Fruit fly (Drosophila melanogaster) whole organism, prepupa: ENCODE results near the gene Tlk.

Experiments used
- CG10631 ChIP-seq: fragments of 200-800 bp; sonication (Bioruptor generic); optimal IDR thresholded peaks from 2 replicates; lab custom pipeline; 2016; ENCODE audit warnings: missing biosample characterization, missing genetic modification characterization
- CG11294 ChIP-seq: fragments of 200-800 bp; sonication (Bioruptor generic); IDR thresholded peaks from 2 replicates; pipeline ENCODE4 v1.3.6; 2022; ENCODE audit warnings: missing biosample characterization, missing genetic modification characterization
- CG11902 ChIP-seq: fragments of 200-800 bp; sonication (Bioruptor generic); optimal IDR thresholded peaks from 3 replicates; lab custom pipeline; 2016; ENCODE audit warnings: missing biosample characterization, missing genetic modification characterization
- CG15336 ChIP-seq: fragments of 200-800 bp; sonication (Bioruptor generic); IDR thresholded peaks from 2 replicates; pipeline ENCODE4 v1.3.6; 2022; ENCODE audit warnings: missing biosample characterization, missing genetic modification characterization
- CG1621 ChIP-seq: fragments of 200-800 bp; sonication (Bioruptor generic); optimal IDR thresholded peaks from 3 replicates; lab custom pipeline; 2018; ENCODE audit warnings: missing biosample characterization, mild to moderate bottlenecking, missing genetic modification characterization
- CG3032 ChIP-seq: fragments of 200-800 bp; optimal IDR thresholded peaks from 2 replicates; lab custom pipeline; 2019; ENCODE audit warnings: missing biosample characterization, mild to moderate bottlenecking, missing genetic modification characterization, moderate library complexity
- CG32006 ChIP-seq: fragments of 200-800 bp; sonication (Bioruptor generic); optimal IDR thresholded peaks from 3 replicates; lab custom pipeline; 2017; ENCODE audit warnings: missing biosample characterization, mild to moderate bottlenecking, missing genetic modification characterization
- CG3919 ChIP-seq: fragments of 200-800 bp; sonication (Bioruptor generic); optimal IDR thresholded peaks from 3 replicates; lab custom pipeline; 2016; ENCODE audit warnings: missing biosample characterization, missing genetic modification characterization
- CG4318 ChIP-seq: fragments of 200-800 bp; sonication (Bioruptor generic); optimal IDR thresholded peaks from 3 replicates; lab custom pipeline; 2017; ENCODE audit warnings: missing biosample characterization, mild to moderate bottlenecking, missing genetic modification characterization
- CG6163 ChIP-seq: fragments of 200-800 bp; sonication (Bioruptor generic); IDR thresholded peaks from 3 replicates; pipeline ENCODE4 v1.3.6; 2022; ENCODE audit warnings: missing biosample characterization, missing genetic modification characterization
- CG6276 ChIP-seq: fragments of 200-800 bp; sonication (Bioruptor generic); optimal IDR thresholded peaks from 2 replicates; lab custom pipeline; 2017; ENCODE audit warnings: missing biosample characterization, mild to moderate bottlenecking, missing genetic modification characterization
- CG6792 ChIP-seq: fragments of 200-800 bp; sonication (Bioruptor generic); optimal IDR thresholded peaks from 3 replicates; lab custom pipeline; 2016; ENCODE audit warnings: missing biosample characterization, missing genetic modification characterization
- CG6808 ChIP-seq: fragments of 200-800 bp; sonication (Bioruptor generic); optimal IDR thresholded peaks from 3 replicates; lab custom pipeline; 2017; ENCODE audit warnings: missing biosample characterization, missing genetic modification characterization, mild to moderate bottlenecking, moderate library complexity, missing genetic modification reagents
- CG7368 ChIP-seq: fragments of 200-800 bp; sonication (Bioruptor generic); optimal IDR thresholded peaks from 3 replicates; lab custom pipeline; 2016; ENCODE audit warnings: missing biosample characterization, missing genetic modification characterization
- CG8319 ChIP-seq: fragments of 200-800 bp; sonication (Bioruptor generic); optimal IDR thresholded peaks from 3 replicates; lab custom pipeline; 2016; ENCODE audit warnings: missing biosample characterization, missing genetic modification characterization
- CG8632 ChIP-seq: fragments of 200-800 bp; sonication (Bioruptor generic); optimal IDR thresholded peaks from 3 replicates; lab custom pipeline; 2016; ENCODE audit warnings: missing biosample characterization, missing genetic modification characterization
- Eip75B ChIP-seq: fragments of 200-800 bp; sonication (Bioruptor generic); optimal IDR thresholded peaks from 3 replicates; lab custom pipeline; 2016; ENCODE audit warnings: missing biosample characterization, missing genetic modification characterization
- Eip78C ChIP-seq: fragments of 200-800 bp; sonication (Bioruptor generic); peaks from one replicate; lab custom pipeline; 2016; ENCODE audit warnings: missing biosample characterization, missing genetic modification characterization
- Ets21C ChIP-seq: fragments of 200-800 bp; sonication (Bioruptor generic); optimal IDR thresholded peaks from 3 replicates; lab custom pipeline; 2016; ENCODE audit warnings: missing biosample characterization, missing genetic modification characterization
- Gug ChIP-seq: fragments of 200-800 bp; sonication (Bioruptor generic); IDR thresholded peaks from 2 replicates; pipeline ENCODE4 v1.3.6; 2022; ENCODE audit warnings: missing biosample characterization, missing genetic modification characterization
- Hr38 ChIP-seq: sonication (Bioruptor generic); optimal IDR thresholded peaks from 2 replicates; lab custom pipeline; 2016; ENCODE audit warnings: missing biosample characterization, missing genetic modification characterization
- Hr39 ChIP-seq: fragments of 200-800 bp; sonication (Bioruptor generic); optimal IDR thresholded peaks from 2 replicates; lab custom pipeline; 2016; ENCODE audit warnings: missing biosample characterization, missing genetic modification characterization
- Hr4 ChIP-seq: fragments of 200-800 bp; sonication (Bioruptor generic); optimal IDR thresholded peaks from 3 replicates; lab custom pipeline; 2016; ENCODE audit warnings: missing biosample characterization, missing genetic modification characterization
- Lpt ChIP-seq: fragments of 200-800 bp; sonication (Bioruptor generic); optimal IDR thresholded peaks from 3 replicates; lab custom pipeline; 2016; ENCODE audit warnings: missing biosample characterization, missing genetic modification characterization
- Met ChIP-seq: fragments of 200-800 bp; sonication (Bioruptor generic); optimal IDR thresholded peaks from 3 replicates; lab custom pipeline; 2016; ENCODE audit warnings: missing biosample characterization, missing genetic modification characterization
- OdsH ChIP-seq: fragments of 200-800 bp; sonication (Bioruptor generic); optimal IDR thresholded peaks from 3 replicates; lab custom pipeline; 2016; ENCODE audit warnings: missing biosample characterization, missing genetic modification characterization
- Smox ChIP-seq: fragments of 200-800 bp; sonication (Bioruptor generic); optimal IDR thresholded peaks from 3 replicates; lab custom pipeline; 2016; ENCODE audit warnings: missing biosample characterization, missing genetic modification characterization
- Sox15 ChIP-seq: fragments of 200-800 bp; sonication (Bioruptor generic); optimal IDR thresholded peaks from 3 replicates; lab custom pipeline; 2016; ENCODE audit warnings: missing biosample characterization, missing genetic modification characterization
- acj6 ChIP-seq: fragments of 200-800 bp; sonication (Bioruptor generic); optimal IDR thresholded peaks from 3 replicates; lab custom pipeline; 2016; ENCODE audit warnings: missing biosample characterization, missing genetic modification characterization
- cyc ChIP-seq: fragments of 200-800 bp; sonication (Bioruptor generic); optimal IDR thresholded peaks from 3 replicates; lab custom pipeline; 2016; ENCODE audit warnings: missing biosample characterization, missing genetic modification characterization
- dsx ChIP-seq: fragments of 200-800 bp; optimal IDR thresholded peaks from 3 replicates; lab custom pipeline; 2019; ENCODE audit warnings: missing biosample characterization, mild to moderate bottlenecking, missing genetic modification characterization, moderate library complexity; ENCODE audit not compliant: poor library complexity, severe bottlenecking
- eg ChIP-seq: fragments of 200-800 bp; sonication (Bioruptor generic); IDR thresholded peaks from 3 replicates; pipeline ENCODE4 v1.3.6; 2022; ENCODE audit warnings: missing biosample characterization, missing genetic modification characterization
- esn ChIP-seq: fragments of 200-800 bp; sonication (Bioruptor generic); optimal IDR thresholded peaks from 2 replicates; lab custom pipeline; 2016; ENCODE audit warnings: missing biosample characterization, mild to moderate bottlenecking, missing genetic modification characterization, moderate library complexity
- fd85E ChIP-seq: fragments of 200-800 bp; sonication (Bioruptor generic); optimal IDR thresholded peaks from 3 replicates; lab custom pipeline; 2016; ENCODE audit warnings: missing biosample characterization, missing genetic modification characterization
- lz ChIP-seq: fragments of 200-800 bp; sonication (Bioruptor generic); optimal IDR thresholded peaks from 3 replicates; lab custom pipeline; 2016; ENCODE audit warnings: missing biosample characterization, missing genetic modification characterization
- pdm3 ChIP-seq: fragments of 200-800 bp; sonication (Bioruptor generic); optimal IDR thresholded peaks from 3 replicates; lab custom pipeline; 2016; ENCODE audit warnings: missing biosample characterization, missing genetic modification characterization
- spab ChIP-seq: fragments of 200-800 bp; sonication (Bioruptor generic); optimal IDR thresholded peaks from 2 replicates; lab custom pipeline; 2017; ENCODE audit warnings: missing biosample characterization, mild to moderate bottlenecking, missing genetic modification characterization, missing genetic modification reagents
- svp ChIP-seq: fragments of 200-800 bp; sonication (Bioruptor generic); peaks from one replicate; lab custom pipeline; 2016; ENCODE audit warnings: missing biosample characterization, missing genetic modification characterization
- topi ChIP-seq: fragments of 200-800 bp; sonication (Bioruptor generic); optimal IDR thresholded peaks from 3 replicates; lab custom pipeline; 2016; ENCODE audit warnings: missing biosample characterization, missing genetic modification characterization
- vri ChIP-seq: fragments of 200-800 bp; sonication (Bioruptor generic); optimal IDR thresholded peaks from 3 replicates; lab custom pipeline; 2016; ENCODE audit warnings: missing biosample characterization, mild to moderate bottlenecking, missing genetic modification characterization

The Tlk gene

dm6 chrX:3761318-3762081 is 41.7 kb downstream of the Tlk start (continued):
- TF ChIP-seq CG10631 (GFP tag; lab: Kevin White, UChicago), result peak; percentile 49
- TF ChIP-seq dsx, result no peak
- peak; percentile 77 for TF ChIP-seq Eip75B (GFP tag; lab: Kevin White, UChicago)
- peak; percentile 22 for TF ChIP-seq CG32006 (GFP tag; lab: Kevin White, UChicago)
- TF ChIP-seq CG3032, result peak; percentile 27
- TF ChIP-seq cyc (GFP tag; lab: Kevin White, UChicago), result peak; percentile 74
- peak; percentile 89 for TF ChIP-seq topi (GFP tag; lab: Kevin White, UChicago)
- peak; percentile 59 for TF ChIP-seq acj6 (GFP tag; lab: Kevin White, UChicago)
- TF ChIP-seq CG6163 (GFP tag; lab: Robert Waterston, UW), result peak; percentile 59
- TF ChIP-seq CG15336, result peak; percentile 62
- peak; percentile 93 for TF ChIP-seq Eip78C (GFP tag; lab: Kevin White, UChicago)
- peak; percentile 82 for TF ChIP-seq Hr39 (GFP tag; lab: Kevin White, UChicago)
- peak; percentile 30 for TF ChIP-seq CG7368 (GFP tag; lab: Kevin White, UChicago)
- TF ChIP-seq CG1621 (tag; lab: Kevin White, UChicago), result no peak
- TF ChIP-seq OdsH (GFP tag; lab: Kevin White, UChicago), result peak; percentile 68
- no peak for TF ChIP-seq CG11294 (GFP tag; lab: Robert Waterston, UW)
- peak; percentile 51 for TF ChIP-seq CG6276 (GFP tag; lab: Kevin White, UChicago)
- peak; percentile 66 for TF ChIP-seq pdm3 (GFP tag; lab: Kevin White, UChicago)
- TF ChIP-seq CG3919 (GFP tag; lab: Kevin White, UChicago), result peak; percentile 56
- TF ChIP-seq Smox, result peak; percentile 84
- no peak for TF ChIP-seq Lpt
- peak; percentile 57 for TF ChIP-seq CG6808 (GFP tag; lab: Kevin White, UChicago)
- peak; percentile 27 for TF ChIP-seq spab (GFP tag; lab: Kevin White, UChicago)
- peak; percentile 76 for TF ChIP-seq CG8632
- TF ChIP-seq fd85E (GFP tag; lab: Kevin White, UChicago), result peak; percentile 29
- TF ChIP-seq CG4318 (GFP tag; lab: Kevin White, UChicago), result no peak
- peak; percentile 75 for TF ChIP-seq eg
- TF ChIP-seq CG6792 (GFP tag; lab: Kevin White, UChicago), result peak; percentile 75
- TF ChIP-seq CG8319 (GFP tag; lab: Kevin White, UChicago), result peak; percentile 65
- TF ChIP-seq lz, result peak; percentile 83
- peak; percentile 83 for TF ChIP-seq Met

- TF ChIP-seq spab (GFP tag; lab: Kevin White, UChicago) (no peak), CG11902 (no peak), dsx (no peak), Hr38 (no peak), eg (no peak), Ets21C (no peak), CG6163 (GFP tag; lab: Robert Waterston, UW) (no peak), Met (no peak), CG3032 (no peak), Lpt (no peak), CG4318 (GFP tag; lab: Kevin White, UChicago) (no peak), Sox15 (GFP tag; lab: Kevin White, UChicago) (no peak), CG6808 (GFP tag; lab: Kevin White, UChicago) (no peak), vri (GFP tag; lab: Kevin White, UChicago) (no peak), CG8632 (no peak)
These were observed 42.6 kb downstream of the Tlk start for dm6 chrX:3762441-3762840.

- TF ChIP-seq CG6276 (GFP tag; lab: Kevin White, UChicago) (no peak), acj6 (GFP tag; lab: Kevin White, UChicago) (no peak), dsx (no peak), Eip78C (GFP tag; lab: Kevin White, UChicago) (peak; percentile 61), Gug (no peak), CG7368 (GFP tag; lab: Kevin White, UChicago) (no peak), CG6792 (GFP tag; lab: Kevin White, UChicago) (no peak), Met (peak; percentile 14), svp (peak; percentile 34), esn (peak; percentile 21), CG6163 (GFP tag; lab: Robert Waterston, UW) (no peak), Smox (no peak), topi (GFP tag; lab: Kevin White, UChicago) (peak; percentile 17), Ets21C (peak; percentile 9), pdm3 (GFP tag; lab: Kevin White, UChicago) (no peak), Hr39 (GFP tag; lab: Kevin White, UChicago) (peak; percentile 16), lz (peak; percentile 4), Hr4 (GFP tag; lab: Kevin White, UChicago) (no peak)
- TF ChIP-seq, all 60 proteins: peak for 8
These were observed 43.2 kb downstream of the Tlk start for dm6 chrX:3762914-3763489.
